Worm (Caenorhabditis elegans) whole organism, mixed stage, embryonic: ENCODE data around the gene F46E10.3.

Experiments
- M03D4.4 ChIP-seq: sonication (generic microtip); optimal IDR thresholded peaks from 2 replicates; lab custom pipeline; 2017; ENCODE audit warnings: mild to moderate bottlenecking, missing genetic modification characterization, missing compliant biosample characterization
- bed-3 ChIP-seq: fragments of 200-800 bp; sonication (Bioruptor generic); optimal IDR thresholded peaks from 3 replicates; lab custom pipeline; 2018; ENCODE audit warnings: mild to moderate bottlenecking, missing genetic modification characterization, moderate library complexity, missing compliant biosample characterization
- blmp-1 ChIP-seq: fragments of 150-350 bp; optimal IDR thresholded peaks from 2 replicates; lab custom pipeline; 2014; ENCODE audit warnings: missing biosample characterization, missing genetic modification characterization
- ceh-39 ChIP-seq: fragments of 150-350 bp; optimal IDR thresholded peaks from 2 replicates; lab custom pipeline; 2014; ENCODE audit warnings: missing biosample characterization, missing genetic modification characterization
- ceh-43 ChIP-seq: fragments of 200-800 bp; sonication (Bioruptor generic); optimal IDR thresholded peaks from 2 replicates; lab custom pipeline; 2018; ENCODE audit warnings: mild to moderate bottlenecking, missing genetic modification characterization, moderate library complexity, missing compliant biosample characterization
- cnd-1 ChIP-seq: fragments of 200-800 bp; sonication (Bioruptor generic); optimal IDR thresholded peaks from 2 replicates; lab custom pipeline; 2018; ENCODE audit warnings: mild to moderate bottlenecking, missing genetic modification characterization, missing compliant biosample characterization
- drap-1 ChIP-seq: fragments of 200-800 bp; sonication (Bioruptor generic); optimal IDR thresholded peaks from 3 replicates; lab custom pipeline; 2018; ENCODE audit warnings: mild to moderate bottlenecking, missing genetic modification characterization, missing compliant biosample characterization
- elt-1 ChIP-seq: sonication (generic microtip); optimal IDR thresholded peaks from 2 replicates; lab custom pipeline; 2017; ENCODE audit warnings: missing genetic modification characterization, mild to moderate bottlenecking, missing compliant biosample characterization, antibody characterized with exemption, moderate library complexity, borderline replicate concordance; ENCODE audit not compliant: insufficient read depth
- elt-3 ChIP-seq: fragments of 150-350 bp; optimal IDR thresholded peaks from 2 replicates; lab custom pipeline; 2014; ENCODE audit warnings: missing biosample characterization, missing genetic modification characterization
- ham-2 ChIP-seq: fragments of 200-800 bp; sonication (Bioruptor generic); optimal IDR thresholded peaks from 2 replicates; lab custom pipeline; 2018; ENCODE audit warnings: mild to moderate bottlenecking, missing genetic modification characterization, missing compliant biosample characterization
- hlh-1 ChIP-seq: fragments of 150-350 bp; optimal IDR thresholded peaks from 2 replicates; lab custom pipeline; 2014; ENCODE audit warnings: missing biosample characterization, missing genetic modification reagents, missing genetic modification characterization
- lin-13 ChIP-seq: fragments of 150-350 bp; optimal IDR thresholded peaks from 2 replicates; lab custom pipeline; 2014; ENCODE audit warnings: missing biosample characterization, missing genetic modification characterization
- lin-32 ChIP-seq: fragments of 200-800 bp; sonication (Bioruptor generic); optimal IDR thresholded peaks from 2 replicates; lab custom pipeline; 2018; ENCODE audit warnings: mild to moderate bottlenecking, missing genetic modification characterization, missing compliant biosample characterization
- lsy-2 ChIP-seq: fragments of 150-350 bp; optimal IDR thresholded peaks from 2 replicates; lab custom pipeline; 2014; ENCODE audit warnings: missing biosample characterization, missing genetic modification characterization
- mab-5 ChIP-seq: fragments of 150-350 bp; optimal IDR thresholded peaks from 2 replicates; lab custom pipeline; 2014; ENCODE audit warnings: missing biosample characterization, missing genetic modification characterization
- mep-1 ChIP-seq: fragments of 150-350 bp; optimal IDR thresholded peaks from 2 replicates; lab custom pipeline; 2017; ENCODE audit warnings: missing biosample characterization, missing genetic modification reagents, missing genetic modification characterization, inconsistent platforms
- nhr-2 ChIP-seq: fragments of 150-350 bp; optimal IDR thresholded peaks from 2 replicates; lab custom pipeline; 2014; ENCODE audit warnings: missing biosample characterization, missing genetic modification characterization
- nhr-237 ChIP-seq: fragments of 150-350 bp; optimal IDR thresholded peaks from 2 replicates; lab custom pipeline; 2014; ENCODE audit warnings: missing biosample characterization, missing genetic modification characterization
- nhr-76 ChIP-seq: sonication (generic microtip); optimal IDR thresholded peaks from 2 replicates; lab custom pipeline; 2017; ENCODE audit warnings: missing biosample characterization, missing genetic modification characterization
- pha-4 ChIP-seq: fragments of 150-350 bp; optimal IDR thresholded peaks from 2 replicates; lab custom pipeline; 2018; ENCODE audit warnings: missing biosample characterization, missing genetic modification reagents, missing genetic modification characterization
- sem-2 ChIP-seq: fragments of 200-800 bp; sonication (Bioruptor generic); optimal IDR thresholded peaks from 2 replicates; lab custom pipeline; 2018; ENCODE audit warnings: mild to moderate bottlenecking, missing genetic modification characterization, missing compliant biosample characterization
- snpc-4 ChIP-seq: fragments of 150-350 bp; optimal IDR thresholded peaks from 2 replicates; lab custom pipeline; 2014; ENCODE audit warnings: missing biosample characterization, missing genetic modification characterization
- sptf-1 ChIP-seq: sonication (generic microtip); optimal IDR thresholded peaks from 2 replicates; lab custom pipeline; 2017; ENCODE audit warnings: mild to moderate bottlenecking, missing genetic modification characterization, moderate library complexity, missing compliant biosample characterization
- tbx-8 ChIP-seq: fragments of 200-800 bp; sonication (Bioruptor generic); optimal IDR thresholded peaks from 2 replicates; lab custom pipeline; 2018; ENCODE audit warnings: mild to moderate bottlenecking, missing genetic modification characterization, moderate library complexity, missing compliant biosample characterization
- unc-120 ChIP-seq: sonication (generic microtip); optimal IDR thresholded peaks from 2 replicates; lab custom pipeline; 2017; ENCODE audit warnings: missing genetic modification characterization, missing compliant biosample characterization; ENCODE audit not compliant: poor library complexity, severe bottlenecking
- unc-39 ChIP-seq: fragments of 150-350 bp; optimal IDR thresholded peaks from 2 replicates; lab custom pipeline; 2014; ENCODE audit warnings: missing biosample characterization, missing genetic modification characterization
- ztf-11 ChIP-seq: fragments of 150-350 bp; optimal IDR thresholded peaks from 2 replicates; lab custom pipeline; 2014; ENCODE audit warnings: missing biosample characterization, missing genetic modification characterization

F46E10.3 gene

ce11 chrV:6514887-6515324 is 3.2 kb upstream of the F46E10.3 start, which contains the start of gene dpy-11:
Gene dpy-11, minus strand, starts transcription at chrV:6515240.
- TF ChIP-seq nhr-2 (tag; lab: Kevin White, UChicago) (no peak), snpc-4 (tag; lab: Kevin White, UChicago) (no peak), lin-32 (GFP tag; lab: Kevin White, UChicago) (no peak), elt-1 (no peak), ham-2 (GFP tag; lab: Kevin White, UChicago) (no peak), drap-1 (GFP tag; lab: Kevin White, UChicago) (no peak)

ce11 chrV:6515344-6515743 is 2.8 kb upstream of the F46E10.3 start:
- TF ChIP-seq ceh-43 (GFP tag; lab: Kevin White, UChicago), result no peak
- TF ChIP-seq sem-2, result no peak
- TF ChIP-seq ham-2 (GFP tag; lab: Kevin White, UChicago), result no peak
- TF ChIP-seq bed-3, result no peak
- no peak for TF ChIP-seq mab-5 (tag; lab: Kevin White, UChicago)
- TF ChIP-seq sptf-1, result no peak
- TF ChIP-seq blmp-1, result no peak
- TF ChIP-seq ztf-11 (tag; lab: Kevin White, UChicago), result no peak
- TF ChIP-seq nhr-76 (tag; lab: Kevin White, UChicago), result no peak
- TF ChIP-seq M03D4.4 (tag; lab: Kevin White, UChicago), result no peak
- TF ChIP-seq ceh-39 (tag; lab: Kevin White, UChicago), result no peak

DNA sequence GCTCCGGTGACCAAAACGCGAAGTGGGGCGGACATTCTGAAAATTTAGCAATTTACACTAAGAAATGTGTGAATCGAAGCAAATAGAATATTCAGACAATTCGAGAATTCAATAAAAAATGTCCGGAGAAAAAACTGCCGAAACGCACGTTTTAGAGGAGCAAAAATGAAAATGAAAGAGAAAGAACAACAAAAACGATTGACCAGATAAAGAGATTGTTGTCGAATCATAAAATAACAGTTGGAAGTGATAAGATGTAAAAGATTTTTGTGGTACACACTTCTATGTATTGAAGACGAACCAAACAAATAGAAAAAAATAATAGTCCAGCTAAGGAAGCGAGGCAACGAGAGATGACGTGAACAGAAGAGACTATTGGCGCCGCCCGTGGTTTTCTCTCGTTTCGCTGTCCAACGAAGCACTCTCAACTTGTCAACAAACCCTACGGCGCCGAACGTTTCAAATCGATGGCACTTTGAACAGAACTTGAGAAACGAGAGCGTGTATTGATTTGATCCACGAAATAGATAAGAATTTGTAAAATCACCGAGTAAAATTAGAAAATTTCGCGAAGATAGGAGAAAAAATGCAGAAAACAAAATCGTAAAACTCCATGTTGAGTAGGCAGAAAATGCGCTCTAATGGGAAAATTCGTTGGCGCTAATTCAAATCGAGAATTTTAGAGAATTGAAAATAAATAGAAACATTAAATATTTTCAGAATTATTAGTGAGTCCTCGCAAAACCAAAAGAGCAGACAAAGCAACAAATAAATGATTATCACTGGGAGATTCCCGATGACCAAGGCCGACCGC is 1.4 kb upstream of the F46E10.3 start, which contains the start of gene mdh-1:
Gene mdh-1, minus strand, starts transcription at position 36 of the 814 bp plus-strand sequence.
- TF ChIP-seq lin-13 (tag; lab: Kevin White, UChicago), result no peak
- TF ChIP-seq hlh-1 (tag; lab: Kevin White, UChicago), result no peak
- TF ChIP-seq sem-2, result no peak
- no peak for TF ChIP-seq nhr-237 (tag; lab: Kevin White, UChicago)
- TF ChIP-seq ceh-43 (GFP tag; lab: Kevin White, UChicago), result no peak
- no peak for TF ChIP-seq ztf-11 (tag; lab: Kevin White, UChicago)
- no peak for TF ChIP-seq cnd-1 (tag; lab: Kevin White, UChicago)
- TF ChIP-seq mep-1 (tag; lab: Kevin White, UChicago), result no peak
- TF ChIP-seq nhr-76 (tag; lab: Kevin White, UChicago), result no peak
- no peak for TF ChIP-seq mab-5 (tag; lab: Kevin White, UChicago)
- TF ChIP-seq lin-32 (GFP tag; lab: Kevin White, UChicago), result no peak
- no peak for TF ChIP-seq pha-4
- no peak for TF ChIP-seq snpc-4 (tag; lab: Kevin White, UChicago)
- no peak for TF ChIP-seq drap-1 (GFP tag; lab: Kevin White, UChicago)

- TF ChIP-seq M03D4.4 (tag; lab: Kevin White, UChicago) (no peak), mab-5 (tag; lab: Kevin White, UChicago) (no peak), nhr-2 (tag; lab: Kevin White, UChicago) (no peak), elt-1 (no peak), hlh-1 (tag; lab: Kevin White, UChicago) (peak; percentile 20), unc-120 (tag; lab: Kevin White, UChicago) (peak; percentile 2)
Observed at ce11 chrV:6517305-6518224, 532 bp upstream of the F46E10.3 start.

ce11 chrV:6520385-6521080 is 2.4 kb downstream of the F46E10.3 start, which contains the start of the genes F46E10.2 and F46E10.18:
Gene F46E10.2, plus strand, starts transcription at chrV:6520435.
Gene F46E10.18, plus strand, starts transcription at chrV:6521030.
- no peak for TF ChIP-seq lin-32 (GFP tag; lab: Kevin White, UChicago)
- no peak for TF ChIP-seq tbx-8
- TF ChIP-seq cnd-1 (tag; lab: Kevin White, UChicago), result no peak
- TF ChIP-seq unc-39 (tag; lab: Kevin White, UChicago), result no peak
- TF ChIP-seq lsy-2 (tag; lab: Kevin White, UChicago), result no peak
- TF ChIP-seq pha-4, result no peak
- no peak for TF ChIP-seq drap-1 (GFP tag; lab: Kevin White, UChicago)
- TF ChIP-seq ham-2 (GFP tag; lab: Kevin White, UChicago), result no peak
- no peak for TF ChIP-seq ceh-43 (GFP tag; lab: Kevin White, UChicago)
- no peak for TF ChIP-seq sem-2
- no peak for TF ChIP-seq nhr-2 (tag; lab: Kevin White, UChicago)
- no peak for TF ChIP-seq elt-3 (tag; lab: Kevin White, UChicago)
